Worm (Caenorhabditis elegans) whole organism, midembryonic: ENCODE measurements around the gene unc-18.

Experiments used
- T22C8.4 ChIP-seq: fragments of 200-800 bp; sonication (Bioruptor generic); IDR thresholded peaks from 2 replicates; pipeline ENCODE4 v1.3.6; 2022; ENCODE audit warnings: missing genetic modification characterization, missing compliant biosample characterization
- cog-1 ChIP-seq: sonication (generic microtip); optimal IDR thresholded peaks from 2 replicates; lab custom pipeline; 2016; ENCODE audit warnings: missing genetic modification characterization, missing compliant biosample characterization
- flt-1 ChIP-seq: fragments of 200-800 bp; sonication (Bioruptor generic); IDR thresholded peaks from 2 replicates; pipeline ENCODE4 v1.3.6; 2022; ENCODE audit warnings: missing genetic modification characterization, missing compliant biosample characterization
- klf-2 ChIP-seq: fragments of 200-800 bp; sonication (Bioruptor generic); conservative IDR thresholded peaks from 2 replicates; pipeline ENCODE4 v1.3.6; 2022; ENCODE audit warnings: missing genetic modification reagents, missing genetic modification characterization, missing compliant biosample characterization
- med-1 ChIP-seq: sonication (generic microtip); optimal IDR thresholded peaks from 2 replicates; lab custom pipeline; 2017; ENCODE audit warnings: missing genetic modification characterization, mild to moderate bottlenecking, missing compliant biosample characterization, antibody characterized with exemption, missing genetic modification reagents; ENCODE audit not compliant: insufficient read depth
- ref-1 ChIP-seq: fragments of 200-800 bp; sonication (Bioruptor generic); conservative IDR thresholded peaks from 2 replicates; pipeline ENCODE4 v1.3.6; 2022; ENCODE audit warnings: missing genetic modification reagents, missing genetic modification characterization, missing compliant biosample characterization
- tab-1 ChIP-seq: fragments of 200-800 bp; sonication (Bioruptor generic); IDR thresholded peaks from 2 replicates; pipeline ENCODE4 v1.3.6; 2022; ENCODE audit warnings: missing genetic modification characterization, missing compliant biosample characterization
- ztf-23 ChIP-seq: fragments of 200-800 bp; sonication (Bioruptor generic); IDR thresholded peaks from 2 replicates; pipeline ENCODE4 v1.3.6; 2022; ENCODE audit warnings: missing genetic modification reagents, missing genetic modification characterization, missing compliant biosample characterization
- ztf-29 ChIP-seq: fragments of 200-800 bp; sonication (Bioruptor generic); IDR thresholded peaks from 2 replicates; pipeline ENCODE4 v1.3.6; 2022; ENCODE audit warnings: missing genetic modification reagents, missing genetic modification characterization, missing compliant biosample characterization

unc-18 gene

DNA sequence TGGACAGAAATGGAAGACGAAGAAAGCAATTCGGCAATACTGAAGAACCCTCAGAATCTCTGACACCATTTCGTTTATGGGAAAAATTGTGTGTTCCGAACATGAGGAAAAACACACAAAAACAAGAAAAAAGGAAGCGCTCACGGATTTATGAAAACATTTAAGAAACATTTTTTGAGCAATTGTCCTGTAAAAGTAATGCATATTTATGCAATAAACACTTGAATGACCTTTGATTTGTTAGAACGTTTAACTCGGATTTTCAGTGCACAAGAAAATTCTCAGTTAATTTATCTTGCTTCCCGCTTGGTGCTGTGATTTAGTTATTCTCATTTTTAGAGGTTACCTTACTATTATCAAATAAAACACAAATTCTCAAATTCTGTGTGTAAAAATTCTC, 21.2 kb downstream of the unc-18 start:
- TF ChIP-seq ref-1 (GFP tag; lab: Robert Waterston, UW) = no peak
- TF ChIP-seq flt-1 (GFP tag; lab: Robert Waterston, UW) = no peak
- TF ChIP-seq klf-2 = no peak
- no peak for TF ChIP-seq cog-1 (tag; lab: Kevin White, UChicago)
- no peak for TF ChIP-seq tab-1 (GFP tag; lab: Robert Waterston, UW)
- TF ChIP-seq med-1 (GFP tag; lab: Kevin White, UChicago) = no peak
- no peak for TF ChIP-seq ztf-29 (GFP tag; lab: Robert Waterston, UW)
- no peak for TF ChIP-seq ztf-23 (GFP tag; lab: Robert Waterston, UW)
- TF ChIP-seq T22C8.4 (GFP tag; lab: Robert Waterston, UW) = no peak

DNA sequence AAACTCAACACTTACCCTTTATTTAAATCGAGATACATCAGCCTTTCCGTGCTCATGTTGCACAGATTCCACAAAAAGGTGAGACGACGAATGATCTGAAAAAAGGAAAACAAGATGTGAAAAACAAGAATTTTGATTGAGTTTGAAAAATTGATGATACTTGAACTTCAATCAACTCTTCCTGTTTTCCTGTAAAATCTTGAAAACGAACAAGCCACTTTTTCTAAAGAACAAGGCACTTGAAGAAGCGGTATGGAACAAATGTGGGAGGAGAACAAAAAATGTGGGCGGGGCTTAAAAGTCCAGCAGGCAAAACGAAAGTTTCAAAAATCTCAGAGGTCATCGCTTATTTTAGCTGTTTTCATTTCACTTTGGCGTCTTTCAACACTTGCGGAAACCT, 24.3 kb downstream of the unc-18 start, which contains the start of gene kvs-1:
TSS of gene kvs-1 (minus strand) at position 101 of the 400 bp plus-strand sequence.
- no peak for TF ChIP-seq flt-1 (GFP tag; lab: Robert Waterston, UW)
- TF ChIP-seq klf-2 = no peak
- TF ChIP-seq cog-1 (tag; lab: Kevin White, UChicago) = no peak
- TF ChIP-seq tab-1 (GFP tag; lab: Robert Waterston, UW) = no peak
- no peak for TF ChIP-seq ztf-29 (GFP tag; lab: Robert Waterston, UW)
- no peak for TF ChIP-seq ref-1 (GFP tag; lab: Robert Waterston, UW)
- no peak for TF ChIP-seq T22C8.4 (GFP tag; lab: Robert Waterston, UW)
- TF ChIP-seq ztf-23 (GFP tag; lab: Robert Waterston, UW) = no peak
- no peak for TF ChIP-seq med-1 (GFP tag; lab: Kevin White, UChicago)

DNA sequence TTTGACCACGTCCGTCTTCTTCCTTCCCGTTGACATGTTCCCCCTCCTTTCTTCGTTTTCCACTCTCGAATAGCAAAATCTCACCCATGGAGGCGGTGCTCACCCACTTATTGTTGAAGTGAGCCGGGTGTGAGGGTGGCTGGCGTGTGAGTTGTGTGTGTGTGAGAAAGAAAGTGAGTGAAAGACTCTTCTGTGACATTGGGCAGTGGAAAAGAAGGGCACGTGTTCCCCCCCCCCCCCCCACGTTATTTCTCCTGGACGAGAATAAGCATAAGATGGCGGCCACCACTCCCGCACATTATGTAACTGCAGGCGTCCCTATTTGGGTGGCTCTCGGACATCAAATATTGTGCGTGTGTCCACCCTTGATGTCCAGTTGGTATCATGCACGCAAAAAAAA, 27.5 kb downstream of the unc-18 start:
- TF ChIP-seq ztf-23 (GFP tag; lab: Robert Waterston, UW) (0 out of 2 replicates have a peak, but pooled peaks have one; percentile 14), ztf-29 (GFP tag; lab: Robert Waterston, UW) (no peak), flt-1 (GFP tag; lab: Robert Waterston, UW) (peak; percentile 57; the same call in 1 of the 2 replicates)

DNA sequence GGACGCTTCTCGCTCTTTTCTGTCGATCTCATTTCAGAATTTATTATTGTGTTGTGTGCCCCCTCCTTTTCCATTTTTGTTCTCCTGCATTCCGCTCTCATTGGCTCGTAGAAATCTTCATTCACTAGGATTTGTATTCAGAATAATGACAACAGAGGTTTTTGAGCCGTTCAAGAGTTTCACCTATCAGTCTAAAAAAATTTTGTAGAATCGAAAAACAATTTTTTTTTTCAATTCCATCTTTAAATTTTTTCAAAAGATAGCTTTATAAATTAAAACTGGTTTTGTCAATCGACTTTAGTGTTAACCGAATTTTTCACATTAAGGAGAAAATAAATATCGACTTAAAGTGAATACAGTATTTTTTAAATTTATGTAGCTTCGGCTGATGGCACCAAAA, 27.9 kb downstream of the unc-18 start, which contains the start of gene K09F5.4:
TSS of gene K09F5.4 (minus strand) at position 101 of the 400 bp plus-strand sequence.
- TF ChIP-seq med-1 (GFP tag; lab: Kevin White, UChicago) = no peak
- TF ChIP-seq klf-2 = no peak
- TF ChIP-seq ztf-29 (GFP tag; lab: Robert Waterston, UW) = no peak
- no peak for TF ChIP-seq flt-1 (GFP tag; lab: Robert Waterston, UW)
- TF ChIP-seq tab-1 (GFP tag; lab: Robert Waterston, UW) = no peak
- no peak for TF ChIP-seq T22C8.4 (GFP tag; lab: Robert Waterston, UW)

DNA sequence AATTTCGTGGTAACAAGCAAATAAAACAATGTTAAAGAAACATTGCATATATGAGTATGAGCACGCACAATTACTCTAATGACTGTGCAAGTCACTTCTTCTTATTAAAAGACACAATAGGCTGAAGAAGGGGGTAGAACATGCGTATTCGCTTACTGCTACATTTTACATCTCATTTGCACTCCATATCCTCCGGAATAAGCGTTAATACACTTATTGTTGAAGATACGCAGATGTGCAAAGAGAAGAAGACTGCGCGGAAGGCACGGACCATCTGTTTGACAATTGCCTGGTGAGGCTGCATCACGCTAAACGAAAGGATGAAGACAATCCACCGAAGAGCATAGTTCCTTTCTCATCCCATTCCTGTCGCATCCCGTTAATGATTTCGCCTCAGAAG, 30.2 kb downstream of the unc-18 start:
- TF ChIP-seq T22C8.4 (GFP tag; lab: Robert Waterston, UW) = no peak
- no peak for TF ChIP-seq ztf-29 (GFP tag; lab: Robert Waterston, UW)
- no peak for TF ChIP-seq ref-1 (GFP tag; lab: Robert Waterston, UW)
- TF ChIP-seq flt-1 (GFP tag; lab: Robert Waterston, UW) = peak; percentile 46; the same call in 1 of the 2 replicates
- peak; percentile 30 for TF ChIP-seq cog-1 (tag; lab: Kevin White, UChicago)
- TF ChIP-seq klf-2 = no peak
- no peak for TF ChIP-seq med-1 (GFP tag; lab: Kevin White, UChicago)

DNA sequence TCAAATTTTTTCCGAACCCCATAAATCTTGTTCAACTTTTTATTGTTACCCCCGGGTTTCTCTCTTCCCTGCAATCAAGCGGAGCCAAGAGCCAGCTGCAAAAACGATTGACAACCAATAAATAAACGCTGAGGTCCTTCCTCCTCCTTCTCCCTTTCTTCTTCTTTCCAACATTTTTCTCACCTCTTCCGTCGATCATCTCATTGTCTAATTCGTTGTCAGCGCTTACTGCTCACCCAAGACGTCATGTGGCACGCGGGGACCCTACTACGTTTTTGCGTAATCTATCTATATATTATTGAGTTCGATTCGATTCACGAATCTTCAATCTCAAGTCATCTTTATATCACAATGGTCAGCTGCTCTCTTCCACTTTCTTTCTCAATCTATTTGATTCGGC, 32.8 kb downstream of the unc-18 start:
- TF ChIP-seq tab-1 (GFP tag; lab: Robert Waterston, UW) (no peak), cog-1 (tag; lab: Kevin White, UChicago) (no peak), ref-1 (GFP tag; lab: Robert Waterston, UW) (no peak), T22C8.4 (GFP tag; lab: Robert Waterston, UW) (no peak), ztf-23 (GFP tag; lab: Robert Waterston, UW) (no peak), ztf-29 (GFP tag; lab: Robert Waterston, UW) (no peak), klf-2 (no peak), flt-1 (GFP tag; lab: Robert Waterston, UW) (no peak), med-1 (GFP tag; lab: Kevin White, UChicago) (no peak)

DNA sequence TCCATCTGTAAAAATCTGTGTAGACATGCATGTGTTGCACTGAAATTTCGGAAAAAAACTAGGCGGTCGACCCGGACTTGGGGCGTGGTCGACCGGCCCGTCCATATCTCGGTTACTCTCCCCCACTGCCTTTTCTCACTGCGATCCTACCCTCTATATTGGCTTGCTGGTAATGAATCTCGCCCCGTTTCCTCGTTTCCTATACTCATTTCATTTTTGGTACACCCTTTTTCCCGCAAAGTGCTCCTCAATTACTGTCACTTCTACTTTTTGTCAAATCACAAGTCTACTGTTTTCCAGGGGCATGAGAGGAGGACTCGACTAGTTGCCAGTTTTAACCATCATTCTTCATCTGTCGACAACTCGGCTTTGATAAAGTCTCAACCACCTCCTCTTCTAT, 36.3 kb downstream of the unc-18 start, which contains the start of gene K09F5.6:
TSS of gene K09F5.6 (plus strand) at position 301 of the 400 bp plus-strand sequence.
- TF ChIP-seq flt-1 (GFP tag; lab: Robert Waterston, UW) (no peak), cog-1 (tag; lab: Kevin White, UChicago) (no peak), tab-1 (GFP tag; lab: Robert Waterston, UW) (no peak), med-1 (GFP tag; lab: Kevin White, UChicago) (no peak), T22C8.4 (GFP tag; lab: Robert Waterston, UW) (no peak), klf-2 (no peak), ref-1 (GFP tag; lab: Robert Waterston, UW) (no peak), ztf-29 (GFP tag; lab: Robert Waterston, UW) (no peak), ztf-23 (GFP tag; lab: Robert Waterston, UW) (no peak)

DNA sequence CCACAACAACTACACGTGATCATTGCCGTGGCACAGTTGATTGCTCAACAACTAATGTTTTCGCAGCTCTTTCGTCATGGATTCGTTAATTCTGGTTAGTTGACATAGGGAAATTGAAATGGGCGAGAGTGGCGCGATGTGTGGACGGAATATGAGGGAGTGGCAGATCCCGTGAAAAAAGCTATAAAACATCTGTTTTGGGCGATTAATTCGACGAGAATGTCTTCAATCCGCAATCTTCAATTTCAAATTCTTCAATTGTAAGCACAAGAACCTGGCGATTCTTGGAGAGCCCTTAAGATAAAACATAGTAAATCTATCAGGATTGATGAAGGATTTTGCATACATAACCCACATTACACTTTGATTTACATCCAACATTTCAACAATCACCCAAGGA, 37.9 kb downstream of the unc-18 start:
- TF ChIP-seq flt-1 (GFP tag; lab: Robert Waterston, UW) (no peak), cog-1 (tag; lab: Kevin White, UChicago) (no peak), med-1 (GFP tag; lab: Kevin White, UChicago) (no peak), ztf-23 (GFP tag; lab: Robert Waterston, UW) (no peak), tab-1 (GFP tag; lab: Robert Waterston, UW) (no peak), klf-2 (no peak), ref-1 (GFP tag; lab: Robert Waterston, UW) (no peak), ztf-29 (GFP tag; lab: Robert Waterston, UW) (no peak), T22C8.4 (GFP tag; lab: Robert Waterston, UW) (no peak)

DNA sequence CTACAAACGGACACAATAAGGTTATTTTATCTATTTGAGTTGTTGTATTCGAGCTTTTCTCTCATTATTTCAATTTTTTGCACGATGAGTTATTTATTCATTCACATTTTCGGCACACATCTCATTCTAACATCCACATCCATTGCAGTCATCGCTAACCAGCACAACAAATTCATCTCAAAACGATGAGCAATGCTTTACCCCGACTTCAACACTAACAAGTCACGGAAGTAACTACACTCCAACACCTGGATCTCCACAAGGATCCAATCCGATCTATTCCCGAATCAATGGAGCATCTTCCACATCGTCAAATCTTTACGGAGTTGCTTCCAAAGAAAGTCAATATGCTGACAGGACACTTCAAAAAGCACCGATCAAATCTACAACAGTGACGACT, 41.4 kb downstream of the unc-18 start:
- no peak for TF ChIP-seq med-1 (GFP tag; lab: Kevin White, UChicago)
- no peak for TF ChIP-seq T22C8.4 (GFP tag; lab: Robert Waterston, UW)
- TF ChIP-seq ztf-29 (GFP tag; lab: Robert Waterston, UW) = no peak
- no peak for TF ChIP-seq tab-1 (GFP tag; lab: Robert Waterston, UW)
- TF ChIP-seq ref-1 (GFP tag; lab: Robert Waterston, UW) = no peak
- no peak for TF ChIP-seq cog-1 (tag; lab: Kevin White, UChicago)
- TF ChIP-seq flt-1 (GFP tag; lab: Robert Waterston, UW) = no peak
